Fruit fly (Drosophila melanogaster) whole organism, embryonic: Measurements from ENCODE around the gene 7B2.

Experiments
- CG1832 ChIP-seq: fragments of 200-800 bp; sonication (Bioruptor generic); optimal IDR thresholded peaks from 2 replicates; lab custom pipeline; 2017; ENCODE audit warnings: missing biosample characterization, mild to moderate bottlenecking, missing genetic modification characterization, inconsistent platforms
- Dip2 ChIP-seq: fragments of 200-800 bp; sonication (Bioruptor generic); IDR thresholded peaks from 2 replicates; pipeline ENCODE4 v1.3.6; 2022; ENCODE audit warnings: missing biosample characterization, missing genetic modification characterization
- dm ChIP-seq: fragments of 200-800 bp; sonication (Bioruptor generic); optimal IDR thresholded peaks from 3 replicates; lab custom pipeline; 2016; ENCODE audit warnings: missing biosample characterization, missing genetic modification characterization
- fd102C ChIP-seq: fragments of 200-800 bp; sonication (Bioruptor generic); optimal IDR thresholded peaks from 2 replicates; lab custom pipeline; 2018; ENCODE audit warnings: missing biosample characterization, mild to moderate bottlenecking, missing genetic modification characterization, moderate library complexity
- knrl ChIP-seq: fragments of 200-800 bp; sonication (Bioruptor generic); IDR thresholded peaks from 3 replicates; pipeline ENCODE4 v1.3.6; 2022; ENCODE audit warnings: missing biosample characterization, missing genetic modification characterization; ENCODE audit not compliant: partially characterized antibody
- pita ChIP-seq: fragments of 200-800 bp; sonication (Bioruptor generic); optimal IDR thresholded peaks from 2 replicates; lab custom pipeline; 2017; ENCODE audit warnings: missing biosample characterization, mild to moderate bottlenecking, missing genetic modification characterization
- sr ChIP-seq: fragments of 200-800 bp; sonication (Bioruptor generic); IDR thresholded peaks from 3 replicates; pipeline ENCODE4 v1.3.6; 2022; ENCODE audit warnings: missing biosample characterization, missing genetic modification characterization

DNA sequence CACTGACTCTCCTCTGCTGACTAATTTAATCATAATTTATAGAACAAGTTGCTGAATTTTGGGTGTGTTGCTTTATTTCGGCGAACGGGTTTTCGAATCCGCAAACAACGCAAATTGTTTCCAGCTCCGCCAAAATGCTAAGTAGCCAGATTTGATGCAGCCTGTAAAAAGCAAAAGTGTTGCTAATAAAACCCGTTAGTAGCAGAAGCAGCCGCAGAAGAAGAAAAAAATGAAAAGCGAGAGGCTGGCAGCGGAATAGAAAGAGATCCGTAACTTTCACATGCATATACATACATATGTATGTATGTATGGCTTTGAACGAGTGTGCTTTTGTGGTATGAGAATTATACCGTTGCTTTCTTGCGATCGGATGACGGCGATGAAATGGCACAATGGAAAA, 15.5 kb downstream of the 7B2 start:
- TF ChIP-seq fd102C (GFP tag; lab: Kevin White, UChicago) (no peak), dm (GFP tag; lab: Kevin White, UChicago) (no peak), CG1832 (GFP tag; lab: Kevin White, UChicago) (no peak), sr (GFP tag; lab: Robert Waterston, UW) (no peak), Dip2 (no peak), knrl (GFP tag; lab: Robert Waterston, UW) (no peak), pita (no peak)
